Worm (Caenorhabditis elegans): ENCODE measurements around the gene ttbk-6.

The ttbk-6 gene

DNA sequence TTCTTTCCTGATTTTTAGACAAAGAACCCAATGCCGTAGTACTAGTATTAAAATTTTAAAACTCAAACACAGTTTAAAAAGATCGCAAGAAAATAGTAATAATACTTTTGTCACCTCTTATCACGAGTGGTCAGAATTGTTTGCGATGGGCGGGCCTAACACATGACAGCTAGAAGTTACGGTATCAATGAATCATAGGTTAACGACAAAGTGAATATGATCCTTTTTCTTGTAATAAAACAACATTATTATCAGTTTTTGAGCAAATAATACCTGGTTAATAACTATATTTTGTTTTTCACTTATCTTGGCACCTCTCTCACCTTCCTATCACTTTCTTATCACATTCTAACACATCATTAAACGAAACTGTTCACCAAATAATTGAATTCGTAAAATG, 38.5 kb downstream of the ttbk-6 start:
- TF ChIP-seq elt-2 (tag; optimal IDR thresholded peaks at IDR 0.05) (no peak), pha-2 (tag; optimal IDR thresholded peaks at IDR 0.05) (no peak), pat-9 (tag; optimal IDR thresholded peaks at IDR 0.05) (no peak), unc-55 (GFP tag; optimal IDR thresholded peaks at IDR 0.05) (no peak), lin-11 (tag; optimal IDR thresholded peaks at IDR 0.05) (no peak), pax-1 (tag; optimal IDR thresholded peaks at IDR 0.05) (no peak), mec-3 (tag; optimal IDR thresholded peaks at IDR 0.05; ENCODE audit: borderline replicate concordance) (no peak), ceh-34 (tag; optimal IDR thresholded peaks at IDR 0.05) (no peak), fkh-10 (GFP tag; optimal IDR thresholded peaks at IDR 0.05) (no peak), ref-2 (tag; optimal IDR thresholded peaks at IDR 0.05) (no peak), odd-2 (tag; optimal IDR thresholded peaks at IDR 0.05) (no peak), pha-4 (tag; optimal IDR thresholded peaks at IDR 0.05) (no peak), unc-86 (tag; optimal IDR thresholded peaks at IDR 0.05) (no peak), nhr-232 (tag; optimal IDR thresholded peaks at IDR 0.05) (no peak), T23F11.4 (GFP tag; optimal IDR thresholded peaks at IDR 0.05) (no peak), nfya-1 (tag; optimal IDR thresholded peaks at IDR 0.05) (no peak)

ce11 chrIII:5119063-5119462, 44.6 kb downstream of the ttbk-6 start:
- no peak for TF ChIP-seq lin-11 (tag; optimal IDR thresholded peaks at IDR 0.05)
- TF ChIP-seq unc-42 (tag; optimal IDR thresholded peaks at IDR 0.05) = no peak
- TF ChIP-seq ahr-1 (tag; optimal IDR thresholded peaks at IDR 0.05) = no peak
- no peak for TF ChIP-seq hlh-8 (tag; optimal IDR thresholded peaks at IDR 0.05)
- no peak for TF ChIP-seq npax-4 (tag; optimal IDR thresholded peaks at IDR 0.05)
- TF ChIP-seq C08G9.2 (tag; optimal IDR thresholded peaks at IDR 0.05) = no peak
- no peak for TF ChIP-seq elt-2 (tag; optimal IDR thresholded peaks at IDR 0.05)
- TF ChIP-seq unc-3 (GFP tag; conservative IDR thresholded peaks at IDR 0.05) = no peak
- TF ChIP-seq unc-3 (tag; optimal IDR thresholded peaks at IDR 0.05) = no peak
- TF ChIP-seq pat-9 (tag; optimal IDR thresholded peaks at IDR 0.05) = no peak
- TF ChIP-seq ceh-2 (tag; optimal IDR thresholded peaks at IDR 0.05) = no peak
- TF ChIP-seq fkh-10 (GFP tag; optimal IDR thresholded peaks at IDR 0.05) = no peak
- TF ChIP-seq sox-2 (GFP tag; IDR thresholded peaks at IDR 0.05) = no peak
- TF ChIP-seq fkh-6 (tag; optimal IDR thresholded peaks at IDR 0.05) = no peak
- no peak for TF ChIP-seq pax-1 (tag; optimal IDR thresholded peaks at IDR 0.05)

DNA sequence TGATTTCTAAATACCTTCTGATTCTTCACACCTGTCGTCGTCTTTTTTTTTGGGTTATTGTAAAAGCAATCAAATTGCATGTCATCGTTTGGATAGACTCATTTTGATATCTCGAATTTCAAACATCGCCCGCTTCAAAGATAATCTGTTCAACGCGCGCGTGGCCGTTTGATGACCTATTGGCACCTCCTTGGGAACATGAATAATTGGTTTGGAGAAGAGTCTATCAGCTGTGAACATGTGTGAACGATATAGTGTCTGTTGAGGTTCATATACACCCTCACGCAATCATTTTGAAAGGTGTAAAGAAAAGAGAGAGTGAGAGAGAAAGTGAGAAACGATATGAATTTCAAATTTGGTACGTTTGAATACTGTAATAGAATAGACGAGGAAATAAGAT, 46.1 kb downstream of the ttbk-6 start:
- no peak for TF ChIP-seq ceh-30 (tag; optimal IDR thresholded peaks at IDR 0.05)
- no peak for TF ChIP-seq pqm-1 (tag; optimal IDR thresholded peaks at IDR 0.05)
- no peak for TF ChIP-seq unc-55 (GFP tag; optimal IDR thresholded peaks at IDR 0.05)
- no peak for TF ChIP-seq ceh-22 (tag; optimal IDR thresholded peaks at IDR 0.05)
- TF ChIP-seq tbx-2 (tag; optimal IDR thresholded peaks at IDR 0.05) = peak; percentile 29

DNA sequence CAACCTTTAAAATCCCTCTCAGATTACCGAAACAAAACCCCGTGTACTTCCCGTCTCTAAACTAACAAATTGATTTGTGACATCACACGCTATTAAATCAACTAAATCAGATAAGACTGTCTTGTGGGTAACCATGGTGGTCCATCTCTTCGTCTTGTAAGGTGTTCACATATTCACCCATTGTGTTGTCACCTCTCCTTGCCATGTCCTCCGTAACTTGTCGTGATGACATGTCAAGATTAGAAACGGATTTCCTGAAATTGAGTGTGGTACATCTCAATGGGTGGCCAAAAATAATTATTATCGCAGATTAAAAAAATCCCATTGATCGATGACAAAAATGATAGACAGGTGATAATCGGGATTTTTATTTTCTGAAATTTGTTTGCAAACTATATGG, 49.9 kb downstream of the ttbk-6 start:
- peak; percentile 79 for TF ChIP-seq tbx-2 (tag; optimal IDR thresholded peaks at IDR 0.05)
- no peak for TF ChIP-seq dve-1 (tag; optimal IDR thresholded peaks at IDR 0.05)
- TF ChIP-seq hlh-13 (GFP tag; optimal IDR thresholded peaks at IDR 0.05) = no peak
- no peak for TF ChIP-seq eyg-1 (tag; optimal IDR thresholded peaks at IDR 0.05)
- peak; percentile 52 for TF ChIP-seq unc-55 (GFP tag; optimal IDR thresholded peaks at IDR 0.05)
- TF ChIP-seq odd-2 (tag; optimal IDR thresholded peaks at IDR 0.05) = no peak
- no peak for TF ChIP-seq nhr-232 (tag; optimal IDR thresholded peaks at IDR 0.05)
- TF ChIP-seq ceh-14 (tag; optimal IDR thresholded peaks at IDR 0.05) = no peak
- no peak for TF ChIP-seq ceh-18 (tag; optimal IDR thresholded peaks at IDR 0.05)
- no peak for TF ChIP-seq ceh-24 (tag; optimal IDR thresholded peaks at IDR 0.05)
- TF ChIP-seq tbx-7 (tag; optimal IDR thresholded peaks at IDR 0.05) = no peak
- no peak for TF ChIP-seq sox-2 (GFP tag; IDR thresholded peaks at IDR 0.05)
- no peak for TF ChIP-seq pat-9 (tag; optimal IDR thresholded peaks at IDR 0.05)
- no peak for TF ChIP-seq zip-5 (tag; optimal IDR thresholded peaks at IDR 0.05)
- TF ChIP-seq hlh-30 (tag; optimal IDR thresholded peaks at IDR 0.05; ENCODE audit: insufficient read depth) = no peak
- no peak for TF ChIP-seq fkh-6 (tag; optimal IDR thresholded peaks at IDR 0.05)
- no peak for TF ChIP-seq pax-1 (tag; optimal IDR thresholded peaks at IDR 0.05)
